Worm (Caenorhabditis elegans) whole organism, L1 larva: ENCODE data around the gene srg-21.

Source experiments
- C04F5.9 ChIP-seq: sonication (generic microtip); optimal IDR thresholded peaks from 2 replicates; lab custom pipeline; 2016; ENCODE audit warnings: missing genetic modification characterization, missing compliant biosample characterization
- C16A3.4 ChIP-seq: fragments of 150-350 bp; optimal IDR thresholded peaks from 2 replicates; lab custom pipeline; 2014; ENCODE audit warnings: missing biosample characterization, missing genetic modification characterization
- F16B12.6 ChIP-seq: fragments of 150-350 bp; optimal IDR thresholded peaks from 2 replicates; lab custom pipeline; 2014; ENCODE audit warnings: missing biosample characterization, missing genetic modification characterization
- aha-1 ChIP-seq: fragments of 150-350 bp; optimal IDR thresholded peaks from 2 replicates; lab custom pipeline; 2014; ENCODE audit warnings: missing biosample characterization, missing genetic modification characterization
- alr-1 ChIP-seq: fragments of 200-800 bp; sonication (Bioruptor generic); optimal IDR thresholded peaks from 2 replicates; lab custom pipeline; 2018; ENCODE audit warnings: borderline replicate concordance, mild to moderate bottlenecking, missing genetic modification characterization, missing compliant biosample characterization
- aly-2 ChIP-seq: fragments of 150-350 bp; optimal IDR thresholded peaks from 2 replicates; lab custom pipeline; 2014; ENCODE audit warnings: missing biosample characterization, missing genetic modification characterization
- ceh-82 ChIP-seq, 3 experiments: fragments of 150-350 bp in 1 of 3; sonication (generic microtip) in 2 of 3; optimal IDR thresholded peaks; 2 replicates each; lab custom pipeline; 2014 to 2017; ENCODE audit warnings: missing biosample characterization in 3 of 3, missing genetic modification characterization in 3 of 3
- ceh-90 ChIP-seq: sonication (generic microtip); optimal IDR thresholded peaks from 2 replicates; lab custom pipeline; 2016; ENCODE audit warnings: missing genetic modification characterization, missing compliant biosample characterization
- ces-1 ChIP-seq: fragments of 150-350 bp; optimal IDR thresholded peaks from 2 replicates; lab custom pipeline; 2014; ENCODE audit warnings: missing biosample characterization, missing genetic modification reagents, missing genetic modification characterization
- dpl-1 ChIP-seq, 3 experiments: fragments of 150-350 bp in 2 of 3; sonication (generic microtip) in 1 of 3; optimal IDR thresholded peaks; 2 replicates each; lab custom pipeline; 2014 to 2017; ENCODE audit warnings: missing biosample characterization in 3 of 3, missing genetic modification characterization in 3 of 3, missing genetic modification reagents in 3 of 3
- elt-2 ChIP-seq: sonication (generic microtip); optimal IDR thresholded peaks from 2 replicates; lab custom pipeline; 2016; ENCODE audit warnings: missing genetic modification characterization, mild to moderate bottlenecking, inconsistent platforms, missing compliant biosample characterization, missing genetic modification reagents
- elt-3 ChIP-seq, 6 experiments: fragments of 150-350 bp in 1 of 6; sonication (generic microtip); optimal IDR thresholded peaks; 2 replicates each; lab custom pipeline; 2017 to 2018; ENCODE audit warnings: missing biosample characterization in 6 of 6, missing genetic modification characterization in 6 of 6, inconsistent platforms in 1 of 6
- ets-5 ChIP-seq: fragments of 200-800 bp; sonication (Bioruptor generic); IDR thresholded peaks from 2 replicates; pipeline ENCODE4 v1.3.6; 2022; ENCODE audit warnings: missing genetic modification characterization, missing compliant biosample characterization
- fkh-10 ChIP-seq: sonication (generic microtip); optimal IDR thresholded peaks from 2 replicates; lab custom pipeline; 2017; ENCODE audit warnings: missing biosample characterization, missing genetic modification reagents, missing genetic modification characterization
- fkh-4 ChIP-seq: sonication (generic microtip); optimal IDR thresholded peaks from 2 replicates; lab custom pipeline; 2016; ENCODE audit warnings: missing compliant biosample characterization, missing genetic modification characterization, borderline replicate concordance
- grh-1 ChIP-seq: fragments of 200-800 bp; sonication (Bioruptor generic); IDR thresholded peaks from 2 replicates; pipeline ENCODE4 v1.3.6; 2022; ENCODE audit warnings: missing genetic modification reagents, missing genetic modification characterization, missing compliant biosample characterization
- hlh-17 ChIP-seq: fragments of 200-800 bp; sonication (Bioruptor generic); optimal IDR thresholded peaks from 2 replicates; lab custom pipeline; 2018; ENCODE audit warnings: missing genetic modification characterization, mild to moderate bottlenecking, missing compliant biosample characterization, moderate library complexity, borderline replicate concordance
- hlh-4 ChIP-seq: sonication (generic microtip); optimal IDR thresholded peaks from 2 replicates; lab custom pipeline; 2016; ENCODE audit warnings: mild to moderate bottlenecking, missing genetic modification characterization, missing compliant biosample characterization
- isw-1 ChIP-seq: fragments of 200-800 bp; sonication (Bioruptor generic); IDR thresholded peaks from 2 replicates; pipeline ENCODE4 v1.3.6; 2022; ENCODE audit warnings: missing genetic modification characterization, missing compliant biosample characterization
- jun-1 ChIP-seq: fragments of 150-350 bp; optimal IDR thresholded peaks from 2 replicates; lab custom pipeline; 2014; ENCODE audit warnings: missing biosample characterization, missing genetic modification reagents, missing genetic modification characterization
- lin-13 ChIP-seq: fragments of 150-350 bp; optimal IDR thresholded peaks from 2 replicates; lab custom pipeline; 2014; ENCODE audit warnings: missing biosample characterization, missing genetic modification reagents, missing genetic modification characterization
- lin-14 ChIP-seq: fragments of 200-800 bp; sonication (Bioruptor generic); optimal IDR thresholded peaks from 2 replicates; lab custom pipeline; 2018; ENCODE audit warnings: mild to moderate bottlenecking, missing genetic modification characterization, moderate library complexity, missing compliant biosample characterization
- lin-15B ChIP-seq: fragments of 150-350 bp; sonication (generic microtip); optimal IDR thresholded peaks from 3 replicates; lab custom pipeline; 2014; ENCODE audit warnings: missing biosample characterization, missing genetic modification characterization
- lin-35 ChIP-seq, 2 experiments: fragments of 150-350 bp; optimal IDR thresholded peaks; 2 replicates each; lab custom pipeline; 2014; ENCODE audit warnings: missing biosample characterization in 2 of 2, missing genetic modification characterization in 2 of 2, missing genetic modification reagents in 2 of 2
- mab-9 ChIP-seq: fragments of 200-800 bp; sonication (Bioruptor generic); IDR thresholded peaks from 2 replicates; pipeline ENCODE4 v1.3.6; 2022; ENCODE audit warnings: missing genetic modification reagents, missing genetic modification characterization, missing compliant biosample characterization
- mdl-1 ChIP-seq, 2 experiments: fragments of 150-350 bp; optimal IDR thresholded peaks; 2 replicates each; lab custom pipeline; 2014 to 2017; ENCODE audit warnings: missing biosample characterization in 2 of 2, missing genetic modification characterization in 2 of 2, inconsistent platforms in 1 of 2
- mef-2 ChIP-seq: fragments of 150-350 bp; optimal IDR thresholded peaks from 2 replicates; lab custom pipeline; 2014; ENCODE audit warnings: missing biosample characterization, missing genetic modification characterization
- mep-1 ChIP-seq: fragments of 150-350 bp; optimal IDR thresholded peaks from 2 replicates; lab custom pipeline; 2014; ENCODE audit warnings: missing biosample characterization, missing genetic modification characterization
- nhr-11 ChIP-seq: fragments of 150-350 bp; optimal IDR thresholded peaks from 2 replicates; lab custom pipeline; 2014; ENCODE audit warnings: missing biosample characterization, missing genetic modification characterization
- nhr-19 ChIP-seq: fragments of 200-800 bp; sonication (Bioruptor generic); conservative IDR thresholded peaks from 2 replicates; pipeline ENCODE4 v1.3.6; 2022; ENCODE audit warnings: missing genetic modification characterization, missing compliant biosample characterization
- nhr-20 ChIP-seq: sonication (generic microtip); optimal IDR thresholded peaks from 2 replicates; lab custom pipeline; 2016; ENCODE audit warnings: mild to moderate bottlenecking, missing genetic modification characterization, missing compliant biosample characterization
- nhr-237 ChIP-seq: fragments of 150-350 bp; optimal IDR thresholded peaks from 2 replicates; lab custom pipeline; 2014; ENCODE audit warnings: missing biosample characterization, missing genetic modification characterization
- nhr-71 ChIP-seq: sonication (generic microtip); optimal IDR thresholded peaks from 2 replicates; lab custom pipeline; 2016; ENCODE audit warnings: mild to moderate bottlenecking, missing genetic modification characterization, moderate library complexity, missing compliant biosample characterization
- nhr-77 ChIP-seq: fragments of 150-350 bp; optimal IDR thresholded peaks from 2 replicates; lab custom pipeline; 2014; ENCODE audit warnings: missing biosample characterization, missing genetic modification characterization
- nhr-84 ChIP-seq: sonication (generic microtip); optimal IDR thresholded peaks from 2 replicates; lab custom pipeline; 2017; ENCODE audit warnings: missing biosample characterization, missing genetic modification characterization
- nhr-85 ChIP-seq: sonication (generic microtip); peaks from one replicate; lab custom pipeline; 2016; ENCODE audit warnings: missing genetic modification characterization, inconsistent platforms, missing compliant biosample characterization
- nhr-90 ChIP-seq: sonication (generic microtip); optimal IDR thresholded peaks from 2 replicates; lab custom pipeline; 2016; ENCODE audit warnings: mild to moderate bottlenecking, missing genetic modification characterization, missing compliant biosample characterization; ENCODE audit not compliant: poor library complexity
- pag-3 ChIP-seq: sonication (generic microtip); optimal IDR thresholded peaks from 2 replicates; lab custom pipeline; 2017; ENCODE audit warnings: missing genetic modification characterization, mild to moderate bottlenecking, missing compliant biosample characterization, antibody characterized with exemption, borderline replicate concordance; ENCODE audit not compliant: insufficient read depth
- pax-3 ChIP-seq: fragments of 200-800 bp; sonication (Bioruptor generic); optimal IDR thresholded peaks from 2 replicates; lab custom pipeline; 2018; ENCODE audit warnings: mild to moderate bottlenecking, missing genetic modification characterization, moderate library complexity, missing compliant biosample characterization
- pqm-1 ChIP-seq: sonication (generic microtip); optimal IDR thresholded peaks from 3 replicates; lab custom pipeline; 2017; ENCODE audit warnings: missing biosample characterization, missing genetic modification characterization
- skn-1 ChIP-seq: fragments of 150-350 bp; optimal IDR thresholded peaks from 2 replicates; lab custom pipeline; 2014; ENCODE audit warnings: missing biosample characterization, missing genetic modification characterization
- sox-4 ChIP-seq: sonication (generic microtip); optimal IDR thresholded peaks from 2 replicates; lab custom pipeline; 2016; ENCODE audit warnings: missing genetic modification characterization, missing compliant biosample characterization
- sup-37 ChIP-seq: fragments of 200-800 bp; sonication (Bioruptor generic); optimal IDR thresholded peaks from 2 replicates; lab custom pipeline; 2018; ENCODE audit warnings: mild to moderate bottlenecking, missing genetic modification characterization, missing compliant biosample characterization
- swsn-7 ChIP-seq: sonication (generic microtip); optimal IDR thresholded peaks from 2 replicates; lab custom pipeline; 2016; ENCODE audit warnings: missing genetic modification characterization, missing compliant biosample characterization
- tbx-2 ChIP-seq: sonication (generic microtip); optimal IDR thresholded peaks from 2 replicates; lab custom pipeline; 2016; ENCODE audit warnings: missing genetic modification characterization, missing compliant biosample characterization
- unc-30 ChIP-seq: sonication (generic microtip); optimal IDR thresholded peaks from 2 replicates; lab custom pipeline; 2017; ENCODE audit warnings: missing biosample characterization, missing genetic modification characterization
- unc-98 ChIP-seq: fragments of 200-800 bp; sonication (Bioruptor generic); IDR thresholded peaks from 2 replicates; pipeline ENCODE4 v1.3.6; 2022; ENCODE audit warnings: missing genetic modification characterization, missing compliant biosample characterization
- vab-15 ChIP-seq: sonication (generic microtip); optimal IDR thresholded peaks from 2 replicates; lab custom pipeline; 2017; ENCODE audit warnings: missing genotype, mild to moderate bottlenecking, missing genetic modification characterization, missing compliant biosample characterization
- zag-1 ChIP-seq: fragments of 150-350 bp; optimal IDR thresholded peaks from 2 replicates; lab custom pipeline; 2014; ENCODE audit warnings: missing biosample characterization, missing genetic modification characterization
- ztf-11 ChIP-seq, 2 experiments: sonication (generic microtip); optimal IDR thresholded peaks; 2 replicates each; lab custom pipeline; 2016 to 2017; ENCODE audit warnings: missing genetic modification characterization in 2 of 2, missing biosample characterization in 1 of 2, missing compliant biosample characterization in 1 of 2
- ztf-4 ChIP-seq: fragments of 150-350 bp; optimal IDR thresholded peaks from 2 replicates; lab custom pipeline; 2014; ENCODE audit warnings: missing biosample characterization, missing genetic modification characterization

Gene srg-21

DNA sequence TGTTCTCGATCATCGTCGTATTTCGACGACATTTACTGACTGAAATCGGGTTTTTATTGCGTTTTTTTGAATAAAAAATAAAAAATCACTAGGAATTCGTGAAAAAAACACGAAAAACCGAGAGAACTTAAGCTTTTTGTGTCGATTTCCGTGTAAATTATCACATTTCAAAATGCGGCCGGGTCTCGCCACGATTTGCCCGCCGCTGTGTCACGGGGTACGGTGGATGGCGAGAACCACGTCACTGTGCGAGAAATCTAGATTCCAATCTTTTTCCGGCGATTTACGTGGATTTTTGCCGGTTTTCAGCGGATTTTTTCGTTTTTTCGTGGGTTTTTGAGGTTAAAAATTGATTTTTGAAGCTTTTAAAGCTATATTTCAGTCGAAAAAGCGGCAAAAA lies 14.3 kb downstream of the srg-21 start, which contains the start of gene Y25C1A.8 (continued):
- TF ChIP-seq dpl-1 (GFP tag; optimal IDR thresholded peaks at IDR 0.05; lab: Kevin White, UChicago) (peak; percentile 73 to 85 (median 84)), sox-4 (tag; lab: Kevin White, UChicago) (peak; percentile 72), F16B12.6 (tag; lab: Kevin White, UChicago) (peak; percentile 67), alr-1 (tag; lab: Kevin White, UChicago) (no peak), C16A3.4 (tag; lab: Kevin White, UChicago) (peak; percentile 89), hlh-4 (tag; lab: Kevin White, UChicago) (no peak), sup-37 (GFP tag; lab: Kevin White, UChicago) (peak; percentile 84), pqm-1 (no peak), mep-1 (tag; lab: Kevin White, UChicago) (peak; percentile 91), nhr-237 (tag; lab: Kevin White, UChicago) (peak; percentile 49), jun-1 (tag; lab: Kevin White, UChicago) (peak; percentile 81), ceh-82 (tag; optimal IDR thresholded peaks at IDR 0.05; lab: Kevin White, UChicago) (peak; percentile 86 to 96 (median 94)), unc-98 (GFP tag; lab: Robert Waterston, UW) (0 out of 2 replicates have a peak, but pooled peaks have one; percentile 47), pax-3 (tag; lab: Kevin White, UChicago) (peak; percentile 81), mab-9 (peak; percentile 86), nhr-20 (no peak), fkh-4 (tag; lab: Kevin White, UChicago) (peak; percentile 60), zag-1 (tag; lab: Kevin White, UChicago) (no peak), nhr-19 (GFP tag; lab: Robert Waterston, UW) (peak; percentile 91), vab-15 (tag; lab: Kevin White, UChicago) (peak; percentile 79), aha-1 (tag; lab: Kevin White, UChicago) (peak; percentile 48), ztf-11 (tag; optimal IDR thresholded peaks at IDR 0.05; lab: Kevin White, UChicago) (peak; percentile 26 to 85), lin-13 (GFP tag; lab: Kevin White, UChicago) (peak; percentile 87), nhr-90 (no peak), C04F5.9 (tag; lab: Kevin White, UChicago) (peak; percentile 100), nhr-11 (tag; lab: Kevin White, UChicago) (peak; percentile 66), hlh-17 (GFP tag; lab: Kevin White, UChicago) (no peak), grh-1 (GFP tag; lab: Robert Waterston, UW) (peak; percentile 89), skn-1 (tag; lab: Kevin White, UChicago) (peak; percentile 85), elt-2 (peak; percentile 83), isw-1 (GFP tag; lab: Robert Waterston, UW) (peak; percentile 90), ceh-90 (peak; percentile 42), nhr-71 (tag; lab: Kevin White, UChicago) (peak; percentile 94), unc-30 (tag; lab: Kevin White, UChicago) (no peak), pag-3 (tag; lab: Kevin White, UChicago) (no peak), lin-35 (GFP tag; optimal IDR thresholded peaks at IDR 0.05; lab: Kevin White, UChicago) (peak; percentile 81 to 89), nhr-85 (peak; percentile 94), nhr-77 (peak; percentile 56), ets-5 (GFP tag; lab: Robert Waterston, UW) (no peak), tbx-2 (tag; lab: Kevin White, UChicago) (peak; percentile 94), elt-3 (tag; optimal IDR thresholded peaks at IDR 0.05; lab: Kevin White, UChicago) (peak in 3 of 6 experiments; percentile 14 to 80 (median 74)), swsn-7 (tag; lab: Kevin White, UChicago) (peak; percentile 92), nhr-84 (no peak), ces-1 (GFP tag; lab: Kevin White, UChicago) (no peak), mef-2 (peak; percentile 79), ztf-4 (tag; lab: Kevin White, UChicago) (peak; percentile 86), fkh-10 (peak; percentile 87), lin-14 (GFP tag; lab: Kevin White, UChicago) (peak; percentile 93), lin-15B (peak; percentile 58), aly-2 (tag; lab: Kevin White, UChicago) (peak; percentile 58), mdl-1 (tag; optimal IDR thresholded peaks at IDR 0.05; lab: Kevin White, UChicago) (peak in 1 of 2 experiments; percentile 82)
- TF ChIP-seq, all 84 proteins: peak for 62
